Fruit fly (Drosophila melanogaster): Measurements from ENCODE around the gene CG1896.

CG1896 gene

dm6 chr3R:31761529-31762009, 17.5 kb downstream of the CG1896 start, which contains the start of gene Smvt:
Gene Smvt, minus strand, starts transcription at chr3R:31761579.
- TF ChIP-seq CG8478 (optimal IDR thresholded peaks at IDR 0.05) = no peak
- no peak for TF ChIP-seq CTCF (optimal IDR thresholded peaks at IDR 0.05)

- TF ChIP-seq CTCF (optimal IDR thresholded peaks at IDR 0.05) (no peak), CG8478 (optimal IDR thresholded peaks at IDR 0.05) (no peak)
Observed at dm6 chr3R:31762672-31763071, 18.6 kb downstream of the CG1896 start.

DNA sequence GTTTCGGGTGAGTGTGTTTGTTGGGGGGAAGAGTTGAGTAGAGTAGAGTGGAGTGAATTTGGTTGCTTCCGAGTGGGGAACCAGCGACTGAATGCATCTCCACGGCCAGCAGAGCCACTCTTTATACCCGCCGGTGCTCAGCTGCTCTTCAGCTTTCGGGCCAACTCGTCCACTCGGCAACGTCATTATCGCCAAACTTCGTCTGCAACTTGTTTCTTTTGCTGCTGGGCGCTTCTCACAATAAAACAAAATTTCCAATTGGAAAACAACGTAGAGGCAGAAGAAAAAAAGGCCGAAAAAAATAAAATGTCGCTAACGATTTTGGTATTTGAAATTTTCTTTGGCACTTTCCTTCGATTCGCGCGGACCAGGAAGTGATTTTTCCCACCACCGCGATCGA, 20.6 kb downstream of the CG1896 start, which contains the start of gene CG2150:
TSS of gene CG2150 (minus strand) at position 101 of the 400 bp plus-strand sequence.
- no peak for TF ChIP-seq CG8478 (optimal IDR thresholded peaks at IDR 0.05)
- no peak for TF ChIP-seq CTCF (optimal IDR thresholded peaks at IDR 0.05)

DNA sequence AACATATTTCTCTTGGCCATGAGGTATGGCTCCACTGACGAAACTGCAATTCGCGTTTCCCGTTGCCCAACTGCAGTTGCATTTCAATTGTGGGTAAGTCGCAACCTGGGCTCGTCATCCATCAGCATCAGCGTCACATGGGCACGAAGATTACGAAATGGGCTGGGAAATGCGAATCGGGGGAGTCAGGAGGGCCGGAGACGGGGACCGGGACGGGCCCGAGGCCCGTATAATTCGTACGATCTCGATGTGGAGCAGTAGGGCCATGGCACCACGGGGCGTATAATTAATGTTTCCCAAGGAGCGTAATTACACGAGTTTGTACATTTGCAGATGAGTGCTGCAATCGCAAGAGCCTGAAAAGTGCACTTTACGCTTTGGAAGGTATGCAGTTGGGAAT, 21.1 kb downstream of the CG1896 start:
- TF ChIP-seq CTCF (optimal IDR thresholded peaks at IDR 0.05) (no peak), CG8478 (optimal IDR thresholded peaks at IDR 0.05) (no peak)

DNA sequence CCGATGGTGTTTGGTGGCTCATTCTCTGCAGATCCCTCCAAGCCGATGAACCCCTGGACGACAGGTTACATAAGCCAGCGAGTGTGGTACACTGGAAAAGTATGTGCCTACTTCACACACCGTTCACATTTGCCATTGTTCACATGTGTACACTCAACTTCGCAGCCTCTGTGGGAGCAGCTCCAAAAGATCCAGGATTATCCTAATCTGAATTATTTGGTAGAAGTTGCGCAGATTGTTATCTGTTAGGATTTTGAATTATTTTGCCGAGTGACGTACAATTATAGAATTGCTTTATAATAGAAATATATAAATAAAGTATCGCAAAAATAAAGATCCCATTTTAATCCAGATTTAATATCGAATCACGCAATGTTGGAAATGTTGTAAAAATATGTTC, 23.4 kb downstream of the CG1896 start:
- TF ChIP-seq CG8478 (optimal IDR thresholded peaks at IDR 0.05) = no peak
- no peak for TF ChIP-seq CTCF (optimal IDR thresholded peaks at IDR 0.05)

- TF ChIP-seq CTCF (optimal IDR thresholded peaks at IDR 0.05) (no peak), CG8478 (optimal IDR thresholded peaks at IDR 0.05) (no peak)
Observed at dm6 chr3R:31768198-31768597, 24.1 kb downstream of the CG1896 start.

DNA sequence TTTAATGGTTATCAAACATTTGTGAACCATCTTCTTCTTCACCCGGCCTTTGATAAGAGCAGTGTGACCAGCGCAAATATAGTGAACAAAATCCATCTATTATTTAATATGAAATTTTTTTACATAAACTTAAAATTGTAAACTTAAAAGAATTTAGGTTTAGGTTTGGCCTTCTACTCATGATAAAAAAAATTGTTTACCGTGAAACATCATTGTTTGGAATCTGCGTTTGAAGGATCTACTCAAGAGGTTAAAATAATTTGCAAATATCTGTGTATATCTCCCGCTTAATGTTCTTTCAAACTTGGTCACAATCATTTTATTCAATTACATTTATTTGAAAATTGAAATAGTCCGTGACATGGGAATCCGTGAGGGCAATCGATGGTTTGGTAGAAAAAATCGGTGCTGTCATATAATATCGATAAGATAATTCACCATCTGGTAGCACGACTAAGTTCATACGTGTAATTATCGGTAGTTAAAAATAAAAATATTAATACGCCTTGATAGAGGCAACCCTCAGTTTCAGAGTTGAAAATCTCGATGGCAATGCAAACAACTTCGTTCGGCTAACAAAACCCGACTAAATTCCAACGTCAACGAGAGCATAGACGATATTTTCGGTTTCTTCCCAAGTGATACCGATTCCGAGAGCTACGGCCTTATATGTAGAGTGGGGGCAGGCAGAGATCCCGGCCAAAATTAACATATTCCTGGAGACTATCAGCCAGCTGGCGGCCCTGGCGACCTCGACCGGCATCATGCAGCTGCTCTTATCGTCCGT, 27.9 kb downstream of the CG1896 start, which contains the start of the genes betaGlu and sip3:
TSS of gene betaGlu (minus strand) at position 59 of the 787 bp plus-strand sequence.
TSS of gene sip3 (plus strand) at position 430 of the 787 bp plus-strand sequence.
- TF ChIP-seq CG8478 (optimal IDR thresholded peaks at IDR 0.05) (no peak), CTCF (optimal IDR thresholded peaks at IDR 0.05) (no peak)

dm6 chr3R:31776583-31777362, 32.7 kb downstream of the CG1896 start, which contains the start of the genes CG2126 and faf:
Gene CG2126, minus strand, starts transcription at chr3R:31776652.
Gene faf, plus strand, starts transcription at chr3R:31777020.
- TF ChIP-seq CG8478 (optimal IDR thresholded peaks at IDR 0.05) = no peak
- TF ChIP-seq CTCF (optimal IDR thresholded peaks at IDR 0.05) = no peak

DNA sequence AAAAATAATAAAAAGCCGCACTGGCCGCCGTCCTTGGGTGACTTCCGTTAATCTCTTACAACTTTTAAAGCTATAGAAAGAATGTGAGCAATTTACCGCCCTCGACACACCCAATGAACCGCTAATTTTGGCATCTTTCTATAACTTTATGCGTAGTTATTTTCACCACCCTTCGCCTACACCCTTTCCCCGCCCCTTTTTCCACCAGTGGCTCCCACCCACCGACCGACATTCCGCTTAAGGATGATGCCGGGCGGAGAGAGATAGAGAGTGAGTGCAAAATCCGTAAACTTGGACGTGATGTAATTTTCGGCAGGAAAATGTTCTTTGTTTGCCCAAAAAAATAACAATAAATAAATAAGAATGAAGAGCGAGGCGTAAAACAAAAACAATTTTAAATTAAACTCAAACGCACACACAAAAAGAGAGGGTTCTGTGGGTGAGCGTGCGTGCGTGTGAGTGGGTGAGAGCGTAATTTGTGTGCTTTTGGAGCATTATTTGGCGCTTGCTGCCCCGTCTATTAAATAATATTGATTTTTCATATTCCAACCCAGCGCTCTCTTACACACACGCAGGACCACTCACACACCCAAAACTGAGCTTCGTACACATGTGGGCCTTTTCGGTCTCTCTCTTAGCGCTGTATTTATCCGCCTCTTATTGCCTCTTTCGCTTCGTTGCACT, 33.5 kb downstream of the CG1896 start:
- no peak for TF ChIP-seq CG8478 (optimal IDR thresholded peaks at IDR 0.05)
- no peak for TF ChIP-seq CTCF (optimal IDR thresholded peaks at IDR 0.05)

dm6 chr3R:31793664-31794417, 49.8 kb downstream of the CG1896 start, which contains the start of the genes Mccc1 and Acf:
Gene Mccc1, minus strand, starts transcription at chr3R:31793907.
Gene Acf, plus strand, starts transcription at chr3R:31793981.
- TF ChIP-seq CTCF (optimal IDR thresholded peaks at IDR 0.05) (no peak), CG8478 (optimal IDR thresholded peaks at IDR 0.05) (no peak)

DNA sequence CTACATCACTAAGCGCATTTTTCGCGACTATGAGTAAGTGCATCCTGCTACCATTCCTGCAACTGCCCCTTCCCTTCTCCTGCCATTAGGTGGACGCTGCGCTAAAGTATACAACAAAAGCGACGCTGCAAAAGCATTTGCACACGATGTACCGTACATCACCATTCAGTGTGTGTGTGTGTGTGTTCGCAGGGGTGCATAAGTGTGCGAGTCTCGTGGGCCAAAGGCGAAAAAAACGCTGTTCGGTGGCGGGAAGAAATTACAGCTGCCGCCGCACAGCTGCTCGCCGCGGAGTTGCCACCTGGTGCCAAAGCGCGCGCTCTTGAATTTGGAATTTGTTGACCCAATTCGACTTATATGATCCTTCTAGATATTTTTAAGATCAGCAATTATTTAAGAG, 50.4 kb downstream of the CG1896 start:
- TF ChIP-seq CG8478 (optimal IDR thresholded peaks at IDR 0.05) (no peak), CTCF (optimal IDR thresholded peaks at IDR 0.05) (peak in 1 of 2 experiments; percentile 38)
